Fruit fly (Drosophila melanogaster) whole organism: ENCODE measurements around the gene CG34447.

ENCODE experiments used
- CG8478 ChIP-seq: fragments of >200 bp; optimal IDR thresholded peaks from 2 replicates; lab custom pipeline; 2018; ENCODE audit warnings: inconsistent platforms
- Dll ChIP-seq: fragments of >200 bp; optimal IDR thresholded peaks from 2 replicates; lab custom pipeline; 2017
- EcR ChIP-seq, 2 experiments: fragments of >200 bp; optimal IDR thresholded peaks; 2 replicates each; lab custom pipeline; 2017; ENCODE audit warnings: missing biosample characterization in 2 of 2, missing genetic modification characterization in 2 of 2, missing genetic modification reagents in 2 of 2
- pan ChIP-seq: fragments of >200 bp; optimal IDR thresholded peaks from 2 replicates; lab custom pipeline; 2017
- psq ChIP-seq: fragments of >200 bp; optimal IDR thresholded peaks from 2 replicates; lab custom pipeline; 2017
- usp ChIP-seq: fragments of >200 bp; optimal IDR thresholded peaks from 2 replicates; lab custom pipeline; 2017; ENCODE audit warnings: missing biosample characterization, missing genetic modification characterization, mixed read lengths

Gene CG34447

dm6 chr2L:2419913-2420312, at the start of gene CG34447:
CG34447 (minus strand) TSS chr2L:2420013.
- TF ChIP-seq pan (lab: Kevin White, UChicago) (no peak), EcR (GFP tag; optimal IDR thresholded peaks at IDR 0.05; lab: Kevin White, UChicago) (no peak), psq (no peak)

dm6 chr2L:2467722-2468372, 48.0 kb upstream of the CG34447 start:
- TF ChIP-seq pan (lab: Kevin White, UChicago) (no peak), CG8478 (lab: Kevin White, UChicago) (no peak), usp (GFP tag; lab: Kevin White, UChicago) (no peak), EcR (GFP tag; optimal IDR thresholded peaks at IDR 0.05; lab: Kevin White, UChicago) (no peak), Dll (lab: Kevin White, UChicago) (no peak), psq (no peak)

- TF ChIP-seq pan (lab: Kevin White, UChicago) (no peak), usp (GFP tag; lab: Kevin White, UChicago) (no peak), CG8478 (lab: Kevin White, UChicago) (no peak), psq (no peak), EcR (GFP tag; optimal IDR thresholded peaks at IDR 0.05; lab: Kevin White, UChicago) (no peak), Dll (lab: Kevin White, UChicago) (no peak)
These were observed 46.5 kb upstream of the CG34447 start for dm6 chr2L:2466360-2466759.

dm6 chr2L:2462306-2462844, 42.6 kb upstream of the CG34447 start:
- TF ChIP-seq EcR (GFP tag; optimal IDR thresholded peaks at IDR 0.05; lab: Kevin White, UChicago): no peak
- TF ChIP-seq pan (lab: Kevin White, UChicago): no peak
- no peak for TF ChIP-seq psq
- no peak for TF ChIP-seq Dll (lab: Kevin White, UChicago)
- no peak for TF ChIP-seq usp (GFP tag; lab: Kevin White, UChicago)
- TF ChIP-seq CG8478 (lab: Kevin White, UChicago): no peak

- TF ChIP-seq CG8478 (lab: Kevin White, UChicago): no peak
- no peak for TF ChIP-seq pan (lab: Kevin White, UChicago)
- TF ChIP-seq EcR (GFP tag; optimal IDR thresholded peaks at IDR 0.05; lab: Kevin White, UChicago): no peak
- TF ChIP-seq usp (GFP tag; lab: Kevin White, UChicago): no peak
- no peak for TF ChIP-seq Dll (lab: Kevin White, UChicago)
- TF ChIP-seq psq: no peak
These were observed 41.6 kb upstream of the CG34447 start for dm6 chr2L:2461322-2461999.

- no peak for TF ChIP-seq pan (lab: Kevin White, UChicago)
- no peak for TF ChIP-seq CG8478 (lab: Kevin White, UChicago)
- TF ChIP-seq EcR (GFP tag; optimal IDR thresholded peaks at IDR 0.05; lab: Kevin White, UChicago): no peak
- no peak for TF ChIP-seq usp (GFP tag; lab: Kevin White, UChicago)
- no peak for TF ChIP-seq Dll (lab: Kevin White, UChicago)
- no peak for TF ChIP-seq psq
These were observed 39.4 kb upstream of the CG34447 start for dm6 chr2L:2459238-2459637.

dm6 chr2L:2456516-2457392, 36.9 kb upstream of the CG34447 start:
- TF ChIP-seq Dll (lab: Kevin White, UChicago): no peak
- no peak for TF ChIP-seq usp (GFP tag; lab: Kevin White, UChicago)
- no peak for TF ChIP-seq pan (lab: Kevin White, UChicago)
- TF ChIP-seq EcR (GFP tag; optimal IDR thresholded peaks at IDR 0.05; lab: Kevin White, UChicago): no peak

dm6 chr2L:2454644-2455043, 34.8 kb upstream of the CG34447 start:
- TF ChIP-seq EcR (GFP tag; optimal IDR thresholded peaks at IDR 0.05; lab: Kevin White, UChicago) (no peak), CG8478 (lab: Kevin White, UChicago) (peak; percentile 47)

- TF ChIP-seq CG8478 (lab: Kevin White, UChicago): no peak
- no peak for TF ChIP-seq pan (lab: Kevin White, UChicago)
- TF ChIP-seq psq: no peak
- no peak for TF ChIP-seq Dll (lab: Kevin White, UChicago)
- no peak for TF ChIP-seq usp (GFP tag; lab: Kevin White, UChicago)
- TF ChIP-seq EcR (GFP tag; optimal IDR thresholded peaks at IDR 0.05; lab: Kevin White, UChicago): no peak
These were observed 34.0 kb upstream of the CG34447 start for dm6 chr2L:2453818-2454217.

- no peak for TF ChIP-seq EcR (GFP tag; optimal IDR thresholded peaks at IDR 0.05; lab: Kevin White, UChicago)
- no peak for TF ChIP-seq pan (lab: Kevin White, UChicago)
- TF ChIP-seq psq: no peak
- peak; percentile 68 for TF ChIP-seq Dll (lab: Kevin White, UChicago)
These were observed 31.0 kb upstream of the CG34447 start for dm6 chr2L:2450723-2451379.

dm6 chr2L:2449665-2450064, 29.9 kb upstream of the CG34447 start:
- TF ChIP-seq CG8478 (lab: Kevin White, UChicago) (no peak), psq (no peak), pan (lab: Kevin White, UChicago) (no peak), Dll (lab: Kevin White, UChicago) (no peak), EcR (GFP tag; optimal IDR thresholded peaks at IDR 0.05; lab: Kevin White, UChicago) (no peak)
